Fruit fly (Drosophila melanogaster): ENCODE data around the gene Lk.

- TF ChIP-seq CG8478 (optimal IDR thresholded peaks at IDR 0.05) (no peak), Jarid2 (GFP tag; optimal IDR thresholded peaks at IDR 0.05) (no peak)
These were observed 25.9 kb downstream of the Lk start for dm6 chr3L:14534619-14535018.
